Fruit fly (Drosophila melanogaster) whole organism, embryonic: ENCODE measurements around the gene Ret.

ENCODE experiments used
- Atf3 ChIP-seq: fragments of 200-800 bp; sonication (Bioruptor generic); optimal IDR thresholded peaks from 3 replicates; lab custom pipeline; 2016; ENCODE audit warnings: missing biosample characterization, missing genetic modification characterization
- BEAF-32 ChIP-seq: fragments of 200-800 bp; sonication (Bioruptor generic); optimal IDR thresholded peaks from 3 replicates; lab custom pipeline; 2017; ENCODE audit warnings: missing biosample characterization, missing genetic modification characterization, mild to moderate bottlenecking, moderate library complexity, missing genetic modification reagents
- Bgb ChIP-seq: fragments of 200-800 bp; sonication (Bioruptor generic); IDR thresholded peaks from 2 replicates; pipeline ENCODE4 v1.3.6; 2022; ENCODE audit warnings: missing biosample characterization, missing genetic modification characterization; ENCODE audit not compliant: partially characterized antibody
- CG10147 ChIP-seq: fragments of 200-800 bp; sonication (Bioruptor generic); optimal IDR thresholded peaks from 2 replicates; lab custom pipeline; 2019; ENCODE audit warnings: missing biosample characterization, mild to moderate bottlenecking, missing genetic modification characterization, moderate library complexity
- CG10366 ChIP-seq: fragments of 200-800 bp; sonication (Bioruptor generic); IDR thresholded peaks from 2 replicates; pipeline ENCODE4 v1.3.6; 2022; ENCODE audit warnings: missing biosample characterization, missing genetic modification characterization
- CG13775 ChIP-seq: fragments of 200-800 bp; sonication (Bioruptor generic); optimal IDR thresholded peaks from 3 replicates; lab custom pipeline; 2017; ENCODE audit warnings: missing biosample characterization, mild to moderate bottlenecking, missing genetic modification characterization
- CG14965 ChIP-seq: fragments of 200-800 bp; sonication (Bioruptor generic); optimal IDR thresholded peaks from 2 replicates; lab custom pipeline; 2016; ENCODE audit warnings: missing biosample characterization, missing genetic modification characterization, borderline replicate concordance
- CG15073 ChIP-seq: fragments of 200-800 bp; sonication (Bioruptor generic); optimal IDR thresholded peaks from 2 replicates; lab custom pipeline; 2016; ENCODE audit warnings: missing biosample characterization, missing genetic modification characterization
- CG17359 ChIP-seq: fragments of 200-800 bp; sonication (Bioruptor generic); optimal IDR thresholded peaks from 3 replicates; lab custom pipeline; 2018; ENCODE audit warnings: missing biosample characterization, mild to moderate bottlenecking, missing genetic modification characterization, moderate library complexity
- CG17612 ChIP-seq: fragments of 200-800 bp; sonication (Bioruptor generic); IDR thresholded peaks from 2 replicates; pipeline ENCODE4 v1.3.6; 2022; ENCODE audit warnings: missing biosample characterization, missing genetic modification characterization
- CG17802 ChIP-seq: fragments of 200-800 bp; sonication (Bioruptor generic); optimal IDR thresholded peaks from 2 replicates; lab custom pipeline; 2018; ENCODE audit warnings: missing biosample characterization, mild to moderate bottlenecking, missing genetic modification characterization, moderate library complexity
- CG18599 ChIP-seq: fragments of 200-800 bp; sonication (Bioruptor generic); optimal IDR thresholded peaks from 3 replicates; lab custom pipeline; 2017; ENCODE audit warnings: missing biosample characterization, missing genetic modification characterization, mild to moderate bottlenecking, moderate library complexity, missing genetic modification reagents
- CG31388 ChIP-seq: fragments of 200-800 bp; sonication (Bioruptor generic); optimal IDR thresholded peaks from 2 replicates; lab custom pipeline; 2016; ENCODE audit warnings: missing biosample characterization, missing genetic modification characterization
- CG3407 ChIP-seq: fragments of 200-800 bp; sonication (Bioruptor generic); optimal IDR thresholded peaks from 2 replicates; lab custom pipeline; 2018; ENCODE audit warnings: missing biosample characterization, mild to moderate bottlenecking, missing genetic modification characterization
- CG34224 ChIP-seq: fragments of 200-800 bp; sonication (Bioruptor generic); IDR thresholded peaks from 3 replicates; pipeline ENCODE4 v1.3.6; 2022; ENCODE audit warnings: missing biosample characterization, missing genetic modification characterization; ENCODE audit not compliant: partially characterized antibody
- CG3838 ChIP-seq: fragments of 200-800 bp; sonication (Bioruptor generic); optimal IDR thresholded peaks from 3 replicates; lab custom pipeline; 2016; ENCODE audit warnings: missing biosample characterization, missing genetic modification characterization
- CG4617 ChIP-seq: fragments of 200-800 bp; sonication (Bioruptor generic); optimal IDR thresholded peaks from 3 replicates; lab custom pipeline; 2016; ENCODE audit warnings: missing biosample characterization, missing genetic modification characterization, borderline replicate concordance
- CG5180 ChIP-seq: fragments of 200-800 bp; sonication (Bioruptor generic); optimal IDR thresholded peaks from 3 replicates; lab custom pipeline; 2017; ENCODE audit warnings: missing biosample characterization, missing genetic modification characterization, mild to moderate bottlenecking, moderate library complexity, missing genetic modification reagents
- CG6791 ChIP-seq: fragments of 200-800 bp; sonication (Bioruptor generic); IDR thresholded peaks from 3 replicates; pipeline ENCODE4 v1.3.6; 2022; ENCODE audit warnings: missing biosample characterization, missing genetic modification characterization; ENCODE audit not compliant: partially characterized antibody
- CG9215 ChIP-seq: fragments of 200-800 bp; sonication (Bioruptor generic); IDR thresholded peaks from 2 replicates; pipeline ENCODE4 v1.3.6; 2022; ENCODE audit warnings: missing biosample characterization, missing genetic modification characterization
- CG9932 ChIP-seq: fragments of 200-800 bp; sonication (Bioruptor generic); IDR thresholded peaks from 2 replicates; pipeline ENCODE4 v1.3.6; 2022; ENCODE audit warnings: missing biosample characterization, missing genetic modification characterization
- CHES-1-like ChIP-seq: fragments of 200-800 bp; sonication (Bioruptor generic); optimal IDR thresholded peaks from 2 replicates; lab custom pipeline; 2016; ENCODE audit warnings: missing biosample characterization, missing genetic modification characterization
- D ChIP-seq, 2 experiments: fragments of 200-800 bp in 1 of 2; fragments of >200 bp in 1 of 2; sonication (Bioruptor generic) in 1 of 2; optimal IDR thresholded peaks; 2 replicates in 1 of 2; 3 replicates in 1 of 2; lab custom pipeline; 2017; ENCODE audit warnings: mild to moderate bottlenecking in 1 of 2, missing biosample characterization in 1 of 2, missing genetic modification characterization in 1 of 2, missing genetic modification reagents in 1 of 2
- Dref ChIP-seq: fragments of 200-800 bp; sonication (Bioruptor generic); IDR thresholded peaks from 2 replicates; pipeline ENCODE4 v1.3.6; 2022; ENCODE audit warnings: missing biosample characterization, missing genetic modification characterization
- E2f2 ChIP-seq: fragments of 200-800 bp; sonication (Bioruptor generic); IDR thresholded peaks from 2 replicates; pipeline ENCODE4 v1.3.6; 2022; ENCODE audit warnings: missing biosample characterization, missing genetic modification characterization
- Gug ChIP-seq: fragments of 200-800 bp; sonication (Bioruptor generic); IDR thresholded peaks from 4 replicates; pipeline ENCODE4 v1.3.6; 2022; ENCODE audit warnings: missing biosample characterization, missing genetic modification characterization
- Hmx ChIP-seq: fragments of 200-800 bp; sonication (Bioruptor generic); optimal IDR thresholded peaks from 2 replicates; lab custom pipeline; 2016; ENCODE audit warnings: missing biosample characterization, missing genetic modification characterization
- Jarid2 ChIP-seq: fragments of 200-800 bp; sonication (Bioruptor generic); optimal IDR thresholded peaks from 3 replicates; lab custom pipeline; 2017; ENCODE audit warnings: mild to moderate bottlenecking, missing biosample characterization, missing genetic modification reagents, missing genetic modification characterization
- MTF-1 ChIP-seq: fragments of 200-800 bp; sonication (Bioruptor generic); optimal IDR thresholded peaks from 2 replicates; lab custom pipeline; 2018; ENCODE audit warnings: missing biosample characterization, mild to moderate bottlenecking, missing genetic modification characterization, borderline replicate concordance
- Med ChIP-seq: fragments of 200-800 bp; sonication (Bioruptor generic); peaks from one replicate; lab custom pipeline; 2016; ENCODE audit warnings: missing biosample characterization, missing genetic modification characterization, mild to moderate bottlenecking, inconsistent platforms, moderate library complexity
- Ravus ChIP-seq: fragments of 200-800 bp; sonication (Bioruptor generic); IDR thresholded peaks from 2 replicates; pipeline ENCODE4 v1.3.6; 2022; ENCODE audit warnings: missing biosample characterization, missing genetic modification characterization
- Rfx ChIP-seq: fragments of 200-800 bp; sonication (Bioruptor generic); IDR thresholded peaks from 2 replicates; pipeline ENCODE4 v1.3.6; 2022; ENCODE audit warnings: missing biosample characterization, missing genetic modification characterization
- Six4 ChIP-seq: fragments of 200-800 bp; sonication (Bioruptor generic); optimal IDR thresholded peaks from 2 replicates; lab custom pipeline; 2016; ENCODE audit warnings: missing biosample characterization, missing genetic modification characterization
- Sox100B ChIP-seq: fragments of 200-800 bp; sonication (Bioruptor generic); optimal IDR thresholded peaks from 3 replicates; lab custom pipeline; 2018; ENCODE audit warnings: missing biosample characterization, mild to moderate bottlenecking, missing genetic modification characterization
- Sry-δ ChIP-seq: fragments of 200-800 bp; sonication (Bioruptor generic); optimal IDR thresholded peaks from 2 replicates; lab custom pipeline; 2016; ENCODE audit warnings: missing biosample characterization, missing genetic modification characterization
- Usf ChIP-seq: fragments of 200-800 bp; sonication (Bioruptor generic); optimal IDR thresholded peaks from 2 replicates; lab custom pipeline; 2017; ENCODE audit warnings: missing genotype, missing biosample characterization, missing genetic modification characterization
- chif ChIP-seq, 2 experiments: fragments of 200-800 bp; sonication (Bioruptor generic); optimal IDR thresholded peaks; 3 replicates each; lab custom pipeline; 2016; ENCODE audit warnings: missing biosample characterization in 2 of 2, missing genetic modification characterization in 2 of 2
- chn ChIP-seq: fragments of 200-800 bp; sonication (Bioruptor generic); optimal IDR thresholded peaks from 2 replicates; lab custom pipeline; 2016; ENCODE audit warnings: missing biosample characterization, missing genetic modification characterization
- ci ChIP-seq: fragments of 200-800 bp; sonication (Bioruptor generic); IDR thresholded peaks from 3 replicates; pipeline ENCODE4 v1.3.6; 2022; ENCODE audit warnings: missing biosample characterization, missing genetic modification characterization
- croc ChIP-seq: fragments of 200-800 bp; sonication (Bioruptor generic); conservative IDR thresholded peaks from 3 replicates; pipeline ENCODE4 v1.3.6; 2022; ENCODE audit warnings: missing biosample characterization, missing genetic modification characterization
- emc ChIP-seq: fragments of 200-800 bp; sonication (Bioruptor generic); optimal IDR thresholded peaks from 2 replicates; lab custom pipeline; 2016; ENCODE audit warnings: missing biosample characterization, missing genetic modification characterization
- gsb-n ChIP-seq: fragments of 200-800 bp; sonication (Bioruptor generic); optimal IDR thresholded peaks from 3 replicates; lab custom pipeline; 2018; ENCODE audit warnings: missing biosample characterization, mild to moderate bottlenecking, missing genetic modification characterization
- prd ChIP-seq, 3 experiments: fragments of >200 bp in 2 of 3; fragments of 200-800 bp in 1 of 3; sonication (Bioruptor generic) in 1 of 3; optimal IDR thresholded peaks in 2 of 3; IDR thresholded peaks in 1 of 3; 2 replicates in 2 of 3; 3 replicates in 1 of 3; pipeline versions ENCODE4 v1.3.6 to Lab custom; 2017 to 2022; ENCODE audit warnings: missing biosample characterization in 1 of 3, missing genetic modification characterization in 1 of 3
- sna ChIP-seq: fragments of 200-800 bp; sonication (Bioruptor generic); IDR thresholded peaks from 2 replicates; pipeline ENCODE4 v1.3.6; 2022; ENCODE audit warnings: missing biosample characterization, missing genetic modification characterization; ENCODE audit not compliant: partially characterized antibody
- sqz ChIP-seq: fragments of 200-800 bp; sonication (Bioruptor generic); optimal IDR thresholded peaks from 3 replicates; lab custom pipeline; 2018; ENCODE audit warnings: missing biosample characterization, mild to moderate bottlenecking, missing genetic modification characterization
- ssp ChIP-seq: fragments of 200-800 bp; sonication (Bioruptor generic); IDR thresholded peaks from 2 replicates; pipeline ENCODE4 v1.3.6; 2022; ENCODE audit warnings: missing biosample characterization, missing genetic modification characterization
- zen ChIP-seq: fragments of 200-800 bp; sonication (Bioruptor generic); optimal IDR thresholded peaks from 3 replicates; lab custom pipeline; 2018; ENCODE audit warnings: missing biosample characterization, mild to moderate bottlenecking, missing genetic modification characterization, moderate library complexity

The Ret gene

DNA sequence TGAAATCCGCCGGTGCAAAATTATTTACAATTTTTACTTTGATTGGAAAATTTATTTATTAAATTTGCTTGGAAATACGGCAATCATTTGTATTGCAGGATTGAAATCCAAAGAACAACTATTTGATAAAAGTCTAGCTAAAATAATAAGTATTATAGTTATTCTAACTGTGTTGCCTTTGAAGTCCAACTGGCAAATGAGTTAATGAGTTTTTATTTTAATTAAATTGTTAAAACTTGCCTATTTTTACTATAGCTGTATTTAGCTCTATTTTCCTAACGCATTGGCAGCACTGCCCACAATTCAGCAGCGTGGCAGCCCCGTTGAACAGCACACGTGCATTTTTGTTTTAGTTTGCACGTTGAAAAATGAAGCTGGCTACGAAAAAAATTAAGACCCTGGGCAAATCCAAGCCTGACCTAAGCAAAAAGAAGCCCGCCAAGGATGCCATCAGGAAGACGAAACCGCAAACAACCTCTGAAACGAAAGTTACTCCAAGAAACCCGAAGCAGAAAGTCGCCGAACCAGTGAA lies 35.2 kb downstream of the Ret start, which contains the start of gene Noc2 (continued):
- no peak for TF ChIP-seq MTF-1
- TF ChIP-seq zen (tag; lab: Kevin White, UChicago): peak; percentile 6
- no peak for TF ChIP-seq Jarid2 (GFP tag; lab: Kevin White, UChicago)
- peak; percentile 68; the same call in 1 of the 2 replicates for TF ChIP-seq Rfx (GFP tag; lab: Robert Waterston, UW)
- peak; percentile 36 for TF ChIP-seq chn (GFP tag; lab: Kevin White, UChicago)
- peak; percentile 0 for TF ChIP-seq Sry-δ (GFP tag; lab: Kevin White, UChicago)
- no peak for TF ChIP-seq sqz (GFP tag; lab: Kevin White, UChicago)
- peak; percentile 21 for TF ChIP-seq CHES-1-like (GFP tag; lab: Kevin White, UChicago)
- no peak for TF ChIP-seq Six4 (GFP tag; lab: Kevin White, UChicago)
- TF ChIP-seq prd (optimal IDR thresholded peaks at IDR 0.05; lab: Kevin White, UChicago): no peak
- TF ChIP-seq prd (GFP tag; IDR thresholded peaks at IDR 0.05; lab: Robert Waterston, UW): peak; percentile 72
- TF ChIP-seq CG15073: no peak
- peak; percentile 24 for TF ChIP-seq Usf
- TF ChIP-seq Ravus (GFP tag; lab: Robert Waterston, UW): no peak
- TF ChIP-seq CG17612: no peak
- TF ChIP-seq CG31388: peak; percentile 8
- peak; percentile 60 for TF ChIP-seq CG13775
- peak; percentile 36; the same call in 1 of the 2 replicates for TF ChIP-seq CG9215 (GFP tag; lab: Robert Waterston, UW)
- TF ChIP-seq CG34224 (GFP tag; lab: Robert Waterston, UW): 0 out of 3 replicates have a peak, but pooled peaks have one; percentile 2

- TF ChIP-seq CG4617 (GFP tag; lab: Kevin White, UChicago) (peak; percentile 27), Bgb (GFP tag; lab: Robert Waterston, UW) (peak; percentile 52), Hmx (no peak), chif (GFP tag; optimal IDR thresholded peaks at IDR 0.05; lab: Kevin White, UChicago) (no peak), Sox100B (no peak), D (optimal IDR thresholded peaks at IDR 0.05; lab: Kevin White, UChicago) (no peak), D (GFP tag; optimal IDR thresholded peaks at IDR 0.05; lab: Kevin White, UChicago) (no peak), CG18599 (GFP tag; lab: Kevin White, UChicago) (no peak), CG34224 (GFP tag; lab: Robert Waterston, UW) (peak; percentile 43; the same call in 1 of the 3 replicates), CG14965 (GFP tag; lab: Kevin White, UChicago) (no peak), croc (GFP tag; lab: Robert Waterston, UW) (no peak), CG10147 (GFP tag; lab: Kevin White, UChicago) (no peak), BEAF-32 (GFP tag; lab: Kevin White, UChicago) (peak; percentile 54), ssp (GFP tag; lab: Robert Waterston, UW) (no peak), CG3838 (no peak), E2f2 (GFP tag; lab: Robert Waterston, UW) (0 out of 2 replicates have a peak, but pooled peaks have one; percentile 38), CG17359 (tag; lab: Kevin White, UChicago) (no peak), Atf3 (GFP tag; lab: Kevin White, UChicago) (no peak), Gug (GFP tag; lab: Robert Waterston, UW) (peak; percentile 51; the same call in 2 of the 4 replicates), CG17802 (no peak), ci (GFP tag; lab: Robert Waterston, UW) (0 out of 3 replicates have a peak, but pooled peaks have one; percentile 24), CG10366 (GFP tag; lab: Robert Waterston, UW) (no peak), CG5180 (GFP tag; lab: Kevin White, UChicago) (no peak), gsb-n (tag; lab: Kevin White, UChicago) (no peak), Med (peak; percentile 72), Dref (GFP tag; lab: Robert Waterston, UW) (peak; percentile 72), CG3407 (GFP tag; lab: Kevin White, UChicago) (no peak), emc (no peak), CG9932 (GFP tag; lab: Robert Waterston, UW) (peak; percentile 51), CG6791 (GFP tag; lab: Robert Waterston, UW) (0 out of 3 replicates have a peak, but pooled peaks have one; percentile 35), Sry-δ (GFP tag; lab: Kevin White, UChicago) (peak; percentile 58), sna (GFP tag; lab: Robert Waterston, UW) (peak; percentile 54)
Measured at dm6 chr2L:21162875-21163274, 35.7 kb downstream of the Ret start, which contains the start of gene Nbr. Gene Nbr, minus strand, starts transcription at chr2L:21163083.
